Worm (Caenorhabditis elegans) whole organism, mixed stage, embryonic: ENCODE data around the gene Y69A2AR.51.

Source experiments
- blmp-1 ChIP-seq: fragments of 150-350 bp; optimal IDR thresholded peaks from 2 replicates; lab custom pipeline; 2014; ENCODE audit warnings: missing biosample characterization, missing genetic modification characterization
- elt-1 ChIP-seq: sonication (generic microtip); optimal IDR thresholded peaks from 2 replicates; lab custom pipeline; 2017; ENCODE audit warnings: missing genetic modification characterization, mild to moderate bottlenecking, missing compliant biosample characterization, antibody characterized with exemption, moderate library complexity, borderline replicate concordance; ENCODE audit not compliant: insufficient read depth
- lin-13 ChIP-seq: fragments of 150-350 bp; optimal IDR thresholded peaks from 2 replicates; lab custom pipeline; 2014; ENCODE audit warnings: missing biosample characterization, missing genetic modification characterization
- lin-32 ChIP-seq: fragments of 200-800 bp; sonication (Bioruptor generic); optimal IDR thresholded peaks from 2 replicates; lab custom pipeline; 2018; ENCODE audit warnings: mild to moderate bottlenecking, missing genetic modification characterization, missing compliant biosample characterization
- mab-5 ChIP-seq: fragments of 150-350 bp; optimal IDR thresholded peaks from 2 replicates; lab custom pipeline; 2014; ENCODE audit warnings: missing biosample characterization, missing genetic modification characterization
- nhr-28 ChIP-seq: fragments of 150-350 bp; optimal IDR thresholded peaks from 2 replicates; lab custom pipeline; 2014; ENCODE audit warnings: missing biosample characterization, missing genetic modification characterization
- pha-4 ChIP-seq: fragments of 150-350 bp; optimal IDR thresholded peaks from 2 replicates; lab custom pipeline; 2018; ENCODE audit warnings: missing biosample characterization, missing genetic modification reagents, missing genetic modification characterization
- snpc-4 ChIP-seq: fragments of 150-350 bp; optimal IDR thresholded peaks from 2 replicates; lab custom pipeline; 2014; ENCODE audit warnings: missing biosample characterization, missing genetic modification characterization
- unc-62 ChIP-seq: fragments of 150-350 bp; optimal IDR thresholded peaks from 2 replicates; lab custom pipeline; 2014; ENCODE audit warnings: missing biosample characterization, missing genetic modification reagents, missing genetic modification characterization
- ztf-11 ChIP-seq: fragments of 150-350 bp; optimal IDR thresholded peaks from 2 replicates; lab custom pipeline; 2014; ENCODE audit warnings: missing biosample characterization, missing genetic modification characterization

- TF ChIP-seq pha-4 (tag; lab: Kevin White, UChicago) (no peak), ztf-11 (tag; lab: Kevin White, UChicago) (no peak), unc-62 (GFP tag; lab: Kevin White, UChicago) (no peak), blmp-1 (tag; lab: Kevin White, UChicago) (no peak), elt-1 (tag; lab: Kevin White, UChicago) (no peak), lin-32 (GFP tag; lab: Kevin White, UChicago) (no peak), mab-5 (tag; lab: Kevin White, UChicago) (no peak), nhr-28 (no peak), snpc-4 (tag; lab: Kevin White, UChicago) (no peak), lin-13 (tag; lab: Kevin White, UChicago) (no peak)
These were observed 23.4 kb upstream of the Y69A2AR.51 start for ce11 chrIV:2548766-2549165.
